Worm (Caenorhabditis elegans): ENCODE results near the gene F59A7.14.

- no peak for TF ChIP-seq lin-39 (tag; optimal IDR thresholded peaks at IDR 0.05)
- no peak for TF ChIP-seq nhr-11 (tag; optimal IDR thresholded peaks at IDR 0.05)
- TF ChIP-seq fos-1 (tag; optimal IDR thresholded peaks at IDR 0.05), result no peak
- no peak for TF ChIP-seq zag-1 (tag; optimal IDR thresholded peaks at IDR 0.05)
- TF ChIP-seq unc-55 (GFP tag; optimal IDR thresholded peaks at IDR 0.05), result no peak
- TF ChIP-seq snpc-4 (tag; optimal IDR thresholded peaks at IDR 0.05), result no peak
- TF ChIP-seq nhr-25 (tag; optimal IDR thresholded peaks at IDR 0.05), result no peak
- TF ChIP-seq dmd-4 (tag; optimal IDR thresholded peaks at IDR 0.05), result no peak
- no peak for TF ChIP-seq unc-62 (GFP tag; optimal IDR thresholded peaks at IDR 0.05)
- no peak for TF ChIP-seq unc-39 (tag; optimal IDR thresholded peaks at IDR 0.05)
- no peak for TF ChIP-seq nhr-77 (tag; optimal IDR thresholded peaks at IDR 0.05)
- no peak for TF ChIP-seq mbf-1 (tag; optimal IDR thresholded peaks at IDR 0.05)
- TF ChIP-seq elt-1 (tag; optimal IDR thresholded peaks at IDR 0.05), result no peak
Measured at ce11 chrV:1998358-1998757, 20.4 kb upstream of the F59A7.14 start.
